Worm (Caenorhabditis elegans) whole organism, L4 larva: ENCODE data around the gene K10B2.4.
A peak's percentile ranks its signal among the peaks of the same experiment; 100 is the strongest.

Source experiments
- F10B5.3 ChIP-seq: sonication (generic microtip); optimal IDR thresholded peaks from 2 replicates; lab custom pipeline; 2016; ENCODE audit warnings: mild to moderate bottlenecking, missing genetic modification characterization, missing compliant biosample characterization
- F44E2.7 ChIP-seq: fragments of 200-800 bp; sonication (Bioruptor generic); IDR thresholded peaks from 2 replicates; pipeline ENCODE4 v2.1.2; 2022; ENCODE audit warnings: missing genetic modification characterization, missing compliant biosample characterization
- Y105C5A.15 ChIP-seq: fragments of 200-800 bp; sonication (Bioruptor generic); IDR thresholded peaks from 2 replicates; pipeline ENCODE4 v1.3.6; 2022; ENCODE audit warnings: missing genetic modification characterization, missing compliant biosample characterization
- Y5F2A.4 ChIP-seq: fragments of 200-800 bp; sonication (Bioruptor generic); optimal IDR thresholded peaks from 2 replicates; lab custom pipeline; 2018; ENCODE audit warnings: mild to moderate bottlenecking, missing genetic modification characterization, missing compliant biosample characterization
- ZK337.2 ChIP-seq: fragments of 200-800 bp; sonication (Bioruptor generic); IDR thresholded peaks from 2 replicates; pipeline ENCODE4 v1.3.6; 2022; ENCODE audit warnings: missing genetic modification reagents, missing genetic modification characterization, missing compliant biosample characterization
- ceh-28 ChIP-seq: fragments of 150-350 bp; optimal IDR thresholded peaks from 2 replicates; lab custom pipeline; 2014; ENCODE audit warnings: missing biosample characterization, missing genetic modification reagents, missing genetic modification characterization
- cey-2 ChIP-seq: sonication (generic microtip); optimal IDR thresholded peaks from 3 replicates; lab custom pipeline; 2017; ENCODE audit warnings: missing genetic modification characterization, mild to moderate bottlenecking, missing compliant biosample characterization, antibody characterized with exemption, borderline replicate concordance; ENCODE audit not compliant: insufficient read depth
- daf-12 ChIP-seq: fragments of 150-350 bp; optimal IDR thresholded peaks from 2 replicates; lab custom pipeline; 2014; ENCODE audit warnings: missing biosample characterization, missing genetic modification reagents, missing genetic modification characterization
- daf-16 ChIP-seq, 3 experiments: sonication (generic microtip); optimal IDR thresholded peaks; 2 replicates each; lab custom pipeline; 2016 to 2017; ENCODE audit warnings: missing genetic modification characterization in 3 of 3, missing genetic modification reagents in 3 of 3, mild to moderate bottlenecking in 2 of 3, missing compliant biosample characterization in 2 of 3, missing biosample characterization in 1 of 3, moderate library complexity in 1 of 3
- daf-19 ChIP-seq: fragments of 200-800 bp; sonication (Bioruptor generic); conservative IDR thresholded peaks from 2 replicates; pipeline ENCODE4 v1.3.6; 2022; ENCODE audit warnings: missing genetic modification characterization, missing compliant biosample characterization
- dmd-6 ChIP-seq: fragments of 200-800 bp; sonication (Bioruptor generic); IDR thresholded peaks from 2 replicates; pipeline ENCODE4 v1.3.6; 2022; ENCODE audit warnings: missing genetic modification reagents, missing genetic modification characterization, missing compliant biosample characterization
- dmd-9 ChIP-seq: fragments of 200-800 bp; sonication (Bioruptor generic); IDR thresholded peaks from 2 replicates; pipeline ENCODE4 v1.3.6; 2022; ENCODE audit warnings: missing genetic modification reagents, missing genetic modification characterization, missing compliant biosample characterization
- dpl-1 ChIP-seq: fragments of 150-350 bp; optimal IDR thresholded peaks from 2 replicates; lab custom pipeline; 2014; ENCODE audit warnings: missing biosample characterization, missing genetic modification reagents, missing genetic modification characterization
- duxl-1 ChIP-seq: sonication (generic microtip); optimal IDR thresholded peaks from 2 replicates; lab custom pipeline; 2016; ENCODE audit warnings: mild to moderate bottlenecking, missing genetic modification characterization, moderate library complexity, missing compliant biosample characterization; ENCODE audit not compliant: poor library complexity
- egl-43 ChIP-seq: fragments of 200-800 bp; sonication (Bioruptor generic); IDR thresholded peaks from 2 replicates; pipeline ENCODE4 v1.3.6; 2022; ENCODE audit warnings: missing genetic modification reagents, missing genetic modification characterization, missing compliant biosample characterization
- gei-8 ChIP-seq: fragments of 200-800 bp; sonication (Bioruptor generic); optimal IDR thresholded peaks from 2 replicates; lab custom pipeline; 2018; ENCODE audit warnings: mild to moderate bottlenecking, missing genetic modification characterization, missing compliant biosample characterization
- hlh-30 ChIP-seq: sonication (generic microtip); optimal IDR thresholded peaks from 2 replicates; lab custom pipeline; 2017; ENCODE audit warnings: antibody characterized with exemption, mild to moderate bottlenecking, missing genetic modification characterization, missing compliant biosample characterization; ENCODE audit not compliant: insufficient read depth
- hmg-1.1 ChIP-seq: fragments of 200-800 bp; sonication (Bioruptor generic); IDR thresholded peaks from 2 replicates; pipeline ENCODE4 v1.3.6; 2022; ENCODE audit warnings: missing genetic modification reagents, missing genetic modification characterization, missing compliant biosample characterization
- lim-7 ChIP-seq: fragments of 200-800 bp; sonication (Bioruptor generic); IDR thresholded peaks from 2 replicates; pipeline ENCODE4 v1.3.6; 2022; ENCODE audit warnings: missing genetic modification characterization, missing compliant biosample characterization
- lin-13 ChIP-seq: fragments of 150-350 bp; optimal IDR thresholded peaks from 2 replicates; lab custom pipeline; 2014; ENCODE audit warnings: missing biosample characterization, missing genetic modification reagents, missing genetic modification characterization
- lin-15B ChIP-seq: fragments of 150-350 bp; sonication (generic microtip); optimal IDR thresholded peaks from 3 replicates; lab custom pipeline; 2014; ENCODE audit warnings: missing biosample characterization, missing genetic modification characterization
- lin-29 ChIP-seq: fragments of 200-800 bp; sonication (Bioruptor generic); IDR thresholded peaks from 2 replicates; pipeline ENCODE4 v1.3.6; 2022; ENCODE audit warnings: missing genetic modification reagents, missing genetic modification characterization, missing compliant biosample characterization
- lin-38 ChIP-seq: fragments of 200-800 bp; sonication (Bioruptor generic); IDR thresholded peaks from 2 replicates; pipeline ENCODE4 v1.3.6; 2022; ENCODE audit warnings: missing genetic modification reagents, missing genetic modification characterization, missing compliant biosample characterization
- madf-5 ChIP-seq, 2 experiments: fragments of 200-800 bp; sonication (Bioruptor generic); IDR thresholded peaks; 2 replicates each; pipeline ENCODE4 v1.3.6; 2022; ENCODE audit warnings: missing compliant biosample characterization in 2 of 2, missing genetic modification characterization in 2 of 2
- madf-9 ChIP-seq: fragments of 200-800 bp; sonication (Bioruptor generic); conservative IDR thresholded peaks from 2 replicates; pipeline ENCODE4 v1.3.6; 2022; ENCODE audit warnings: missing genetic modification reagents, missing genetic modification characterization, missing compliant biosample characterization
- nhr-11 ChIP-seq: fragments of 150-350 bp; optimal IDR thresholded peaks from 2 replicates; lab custom pipeline; 2014; ENCODE audit warnings: missing biosample characterization, missing genetic modification characterization
- nhr-25 ChIP-seq: sonication (generic microtip); optimal IDR thresholded peaks from 2 replicates; lab custom pipeline; 2017; ENCODE audit warnings: missing genetic modification characterization, mild to moderate bottlenecking, missing compliant biosample characterization, antibody characterized with exemption, moderate library complexity, borderline replicate concordance; ENCODE audit not compliant: insufficient read depth
- nhr-28 ChIP-seq: fragments of 150-350 bp; optimal IDR thresholded peaks from 2 replicates; lab custom pipeline; 2014; ENCODE audit warnings: missing biosample characterization, missing genetic modification characterization
- nhr-41 ChIP-seq: fragments of 200-800 bp; sonication (Bioruptor generic); IDR thresholded peaks from 2 replicates; pipeline ENCODE4 v1.3.6; 2022; ENCODE audit warnings: missing genetic modification reagents, missing genetic modification characterization, missing compliant biosample characterization
- nhr-6 ChIP-seq: fragments of 150-350 bp; optimal IDR thresholded peaks from 2 replicates; lab custom pipeline; 2014; ENCODE audit warnings: missing biosample characterization, missing genetic modification characterization
- nhr-77 ChIP-seq: fragments of 150-350 bp; optimal IDR thresholded peaks from 2 replicates; lab custom pipeline; 2014; ENCODE audit warnings: missing biosample characterization, missing genetic modification characterization
- pha-4 ChIP-seq, 2 experiments: fragments of 150-350 bp in 1 of 2; fragments of 200-800 bp in 1 of 2; sonication (Bioruptor generic) in 1 of 2; IDR thresholded peaks in 1 of 2; optimal IDR thresholded peaks in 1 of 2; 2 replicates each; pipeline versions ENCODE4 v1.3.6 to Lab custom; 2014 to 2022; ENCODE audit warnings: missing genetic modification characterization in 2 of 2, missing genetic modification reagents in 2 of 2, missing biosample characterization in 1 of 2, missing compliant biosample characterization in 1 of 2
- set-16 ChIP-seq: fragments of 200-800 bp; sonication (Bioruptor generic); IDR thresholded peaks from 2 replicates; pipeline ENCODE4 v1.3.6; 2022; ENCODE audit warnings: missing genetic modification reagents, missing genetic modification characterization, missing compliant biosample characterization
- snpc-1.2 ChIP-seq: fragments of 200-800 bp; sonication (Bioruptor generic); IDR thresholded peaks from 2 replicates; pipeline ENCODE4 v1.3.6; 2022; ENCODE audit warnings: missing genetic modification reagents, missing genetic modification characterization, missing compliant biosample characterization
- spr-1 ChIP-seq: sonication (generic microtip); optimal IDR thresholded peaks from 2 replicates; lab custom pipeline; 2016; ENCODE audit warnings: mild to moderate bottlenecking, missing genetic modification characterization, missing compliant biosample characterization
- spr-3 ChIP-seq: fragments of 200-800 bp; sonication (Bioruptor generic); optimal IDR thresholded peaks from 2 replicates; lab custom pipeline; 2018; ENCODE audit warnings: mild to moderate bottlenecking, missing genetic modification characterization, missing compliant biosample characterization
- tra-1 ChIP-seq: fragments of 200-800 bp; sonication (Bioruptor generic); IDR thresholded peaks from 2 replicates; pipeline ENCODE4 v1.3.6; 2022; ENCODE audit warnings: missing genetic modification reagents, missing genetic modification characterization, missing compliant biosample characterization
- unc-130 ChIP-seq: sonication (generic microtip); optimal IDR thresholded peaks from 2 replicates; lab custom pipeline; 2016; ENCODE audit warnings: missing genetic modification reagents, missing genetic modification characterization, missing compliant biosample characterization
- unc-39 ChIP-seq: sonication (generic microtip); optimal IDR thresholded peaks from 2 replicates; lab custom pipeline; 2017; ENCODE audit warnings: missing biosample characterization, missing genetic modification characterization
- unc-62 ChIP-seq, 3 experiments: fragments of 150-350 bp in 1 of 3; sonication (generic microtip); optimal IDR thresholded peaks in 2 of 3; peaks in 1 of 3; 1 replicate in 1 of 3; 2 replicates in 2 of 3; lab custom pipeline; 2014 to 2017; ENCODE audit warnings: missing biosample characterization in 3 of 3, missing genetic modification characterization in 3 of 3, missing genetic modification reagents in 3 of 3, missing genotype in 1 of 3
- zfp-2 ChIP-seq: sonication (generic microtip); optimal IDR thresholded peaks from 2 replicates; lab custom pipeline; 2016; ENCODE audit warnings: mild to moderate bottlenecking, missing genetic modification characterization, missing compliant biosample characterization
- zfp-3 ChIP-seq: fragments of 200-800 bp; sonication (Bioruptor generic); conservative IDR thresholded peaks from 2 replicates; pipeline ENCODE4 v1.3.6; 2022; ENCODE audit warnings: missing genetic modification reagents, missing genetic modification characterization, missing compliant biosample characterization
- ztf-11 ChIP-seq: fragments of 150-350 bp; optimal IDR thresholded peaks from 2 replicates; lab custom pipeline; 2014; ENCODE audit warnings: missing biosample characterization, missing genetic modification characterization

K10B2.4 gene

ce11 chrII:6374646-6375045 lies 13.9 kb upstream of the K10B2.4 start (continued):
- TF ChIP-seq madf-9 (GFP tag; lab: Robert Waterston, UW): no peak
- peak; percentile 40 for TF ChIP-seq nhr-28 (tag; lab: Kevin White, UChicago)
- no peak for TF ChIP-seq spr-3 (GFP tag; lab: Kevin White, UChicago)
- no peak for TF ChIP-seq nhr-77 (tag; lab: Kevin White, UChicago)
- TF ChIP-seq F44E2.7 (GFP tag; lab: Robert Waterston, UW): no peak
- no peak for TF ChIP-seq hmg-1.1 (GFP tag; lab: Robert Waterston, UW)
- TF ChIP-seq snpc-1.2: no peak
- TF ChIP-seq unc-39: no peak
- TF ChIP-seq dmd-9 (GFP tag; lab: Robert Waterston, UW): no peak
- TF ChIP-seq Y5F2A.4 (GFP tag; lab: Kevin White, UChicago): no peak
- TF ChIP-seq daf-12 (tag; lab: Kevin White, UChicago): no peak
- TF ChIP-seq lin-38 (GFP tag; lab: Robert Waterston, UW): peak; percentile 31
- TF ChIP-seq dmd-6 (GFP tag; lab: Robert Waterston, UW): peak; percentile 65
- no peak for TF ChIP-seq lim-7 (GFP tag; lab: Robert Waterston, UW)
- TF ChIP-seq lin-29 (GFP tag; lab: Robert Waterston, UW): no peak
- TF ChIP-seq nhr-11 (tag; lab: Kevin White, UChicago): no peak
- no peak for TF ChIP-seq nhr-41 (GFP tag; lab: Robert Waterston, UW)
- no peak for TF ChIP-seq gei-8 (GFP tag; lab: Kevin White, UChicago)
- no peak for TF ChIP-seq unc-62 (GFP tag; optimal IDR thresholded peaks at IDR 0.05 in 1 of 2; lab: Kevin White, UChicago)
- TF ChIP-seq unc-62 (tag; optimal IDR thresholded peaks at IDR 0.05; lab: Kevin White, UChicago): no peak
- no peak for TF ChIP-seq zfp-3
- TF ChIP-seq spr-1: no peak
- TF ChIP-seq tra-1: no peak
- no peak for TF ChIP-seq daf-19 (GFP tag; lab: Robert Waterston, UW)
- no peak for TF ChIP-seq Y105C5A.15 (GFP tag; lab: Robert Waterston, UW)
- TF ChIP-seq lin-13 (GFP tag; lab: Kevin White, UChicago): no peak
- peak; percentile 73 for TF ChIP-seq hlh-30 (tag; lab: Kevin White, UChicago)

ce11 chrII:6373361-6373760 lies 12.6 kb upstream of the K10B2.4 start:
- TF ChIP-seq pha-4 (GFP tag; IDR thresholded peaks at IDR 0.05; lab: Robert Waterston, UW) (0 out of 2 replicates have a peak, but pooled peaks have one; percentile 8), pha-4 (tag; optimal IDR thresholded peaks at IDR 0.05; lab: Kevin White, UChicago) (no peak), dpl-1 (GFP tag; lab: Kevin White, UChicago) (no peak), set-16 (peak; percentile 56)

- TF ChIP-seq unc-62 (GFP tag; optimal IDR thresholded peaks at IDR 0.05 in 1 of 2; lab: Kevin White, UChicago): peak in 1 of 2 experiments; percentile 70
- TF ChIP-seq unc-62 (tag; optimal IDR thresholded peaks at IDR 0.05; lab: Kevin White, UChicago): no peak
- no peak for TF ChIP-seq zfp-2 (tag; lab: Kevin White, UChicago)
Observed at ce11 chrII:6371003-6371402, 10.2 kb upstream of the K10B2.4 start, which contains the start of gene lin-23. Gene lin-23, plus strand, starts transcription at chrII:6371303.

ce11 chrII:6370110-6370509 lies 9.4 kb upstream of the K10B2.4 start:
- TF ChIP-seq tra-1 (0 out of 2 replicates have a peak, but pooled peaks have one; percentile 59), F44E2.7 (GFP tag; lab: Robert Waterston, UW) (no peak), F10B5.3 (no peak), cey-2 (tag; lab: Kevin White, UChicago) (no peak), nhr-25 (peak; percentile 53), lin-15B (peak; percentile 27), nhr-6 (tag; lab: Kevin White, UChicago) (peak; percentile 84), ceh-28 (peak; percentile 16), madf-5 (GFP tag; IDR thresholded peaks at IDR 0.05; lab: Robert Waterston, UW) (no peak), unc-130 (peak; percentile 63), nhr-77 (tag; lab: Kevin White, UChicago) (peak; percentile 74), egl-43 (0 out of 2 replicates have a peak, but pooled peaks have one; percentile 52), duxl-1 (tag; lab: Kevin White, UChicago) (no peak), lin-38 (GFP tag; lab: Robert Waterston, UW) (peak; percentile 94), daf-16 (GFP tag; optimal IDR thresholded peaks at IDR 0.05; lab: Kevin White, UChicago) (no peak), daf-16 (tag; optimal IDR thresholded peaks at IDR 0.05; lab: Kevin White, UChicago) (peak; percentile 37), ztf-11 (tag; lab: Kevin White, UChicago) (no peak), gei-8 (GFP tag; lab: Kevin White, UChicago) (no peak), daf-19 (GFP tag; lab: Robert Waterston, UW) (peak; percentile 62; the same call in 1 of the 2 replicates), ZK337.2 (GFP tag; lab: Robert Waterston, UW) (no peak)
